Fruit fly (Drosophila melanogaster) whole organism, embryonic: ENCODE data around the gene BORCS5.
A peak's percentile ranks its signal among the peaks of the same experiment; 100 is the strongest.

Experiments used
- Atf3 ChIP-seq: fragments of 200-800 bp; sonication (Bioruptor generic); optimal IDR thresholded peaks from 3 replicates; lab custom pipeline; 2016; ENCODE audit warnings: missing biosample characterization, missing genetic modification characterization
- CG14014 ChIP-seq: fragments of 200-800 bp; sonication (Bioruptor generic); IDR thresholded peaks from 2 replicates; pipeline ENCODE4 v1.3.6; 2022; ENCODE audit warnings: missing biosample characterization, missing genetic modification characterization
- CG2889 ChIP-seq: fragments of 200-800 bp; sonication (Bioruptor generic); IDR thresholded peaks from 3 replicates; pipeline ENCODE4 v1.3.6; 2022; ENCODE audit warnings: missing biosample characterization, missing genetic modification characterization
- CG31224 ChIP-seq: fragments of 200-800 bp; sonication (Bioruptor generic); IDR thresholded peaks from 2 replicates; pipeline ENCODE4 v1.3.6; 2022; ENCODE audit warnings: missing biosample characterization, missing genetic modification characterization
- CG32532 ChIP-seq: fragments of 200-800 bp; sonication (Bioruptor generic); IDR thresholded peaks from 2 replicates; pipeline ENCODE4 v1.3.6; 2022; ENCODE audit warnings: missing biosample characterization, missing genetic modification characterization
- CG32772 ChIP-seq: fragments of 200-800 bp; sonication (Bioruptor generic); IDR thresholded peaks from 2 replicates; pipeline ENCODE4 v1.3.6; 2022; ENCODE audit warnings: missing biosample characterization, missing genetic modification characterization
- CG34376 ChIP-seq: fragments of 200-800 bp; sonication (Bioruptor generic); optimal IDR thresholded peaks from 2 replicates; lab custom pipeline; 2018; ENCODE audit warnings: missing biosample characterization, mild to moderate bottlenecking, missing genetic modification characterization
- CG3838 ChIP-seq: fragments of 200-800 bp; sonication (Bioruptor generic); optimal IDR thresholded peaks from 3 replicates; lab custom pipeline; 2016; ENCODE audit warnings: missing biosample characterization, missing genetic modification characterization
- CG4360 ChIP-seq: fragments of 200-800 bp; sonication (Bioruptor generic); IDR thresholded peaks from 2 replicates; pipeline ENCODE4 v1.3.6; 2022; ENCODE audit warnings: missing biosample characterization, missing genetic modification characterization
- CG4404 ChIP-seq: fragments of 200-800 bp; sonication (Bioruptor generic); IDR thresholded peaks from 2 replicates; pipeline ENCODE4 v1.3.6; 2022; ENCODE audit warnings: missing biosample characterization, missing genetic modification characterization
- CG6175 ChIP-seq: fragments of 200-800 bp; sonication (Bioruptor generic); IDR thresholded peaks from 3 replicates; pipeline ENCODE4 v1.3.6; 2022; ENCODE audit warnings: missing biosample characterization, missing genetic modification characterization
- CG7987 ChIP-seq: fragments of 200-800 bp; sonication (Bioruptor generic); optimal IDR thresholded peaks from 2 replicates; lab custom pipeline; 2018; ENCODE audit warnings: missing biosample characterization, mild to moderate bottlenecking, missing genetic modification characterization, moderate library complexity
- CG8478 ChIP-seq: fragments of >200 bp; optimal IDR thresholded peaks from 2 replicates; lab custom pipeline; 2018
- Camta ChIP-seq: fragments of 200-800 bp; sonication (Bioruptor generic); optimal IDR thresholded peaks from 2 replicates; lab custom pipeline; 2016; ENCODE audit warnings: missing biosample characterization, missing genetic modification characterization
- Chrac-16 ChIP-seq: fragments of 200-800 bp; sonication (Bioruptor generic); optimal IDR thresholded peaks from 3 replicates; lab custom pipeline; 2016; ENCODE audit warnings: missing biosample characterization, missing genetic modification characterization
- CoRest ChIP-seq: fragments of 200-800 bp; sonication (Bioruptor generic); optimal IDR thresholded peaks from 3 replicates; lab custom pipeline; 2018; ENCODE audit warnings: missing biosample characterization, mild to moderate bottlenecking, missing genetic modification characterization, moderate library complexity
- D ChIP-seq, 2 experiments: fragments of 200-800 bp in 1 of 2; fragments of >200 bp in 1 of 2; sonication (Bioruptor generic) in 1 of 2; optimal IDR thresholded peaks; 2 replicates in 1 of 2; 3 replicates in 1 of 2; lab custom pipeline; 2017; ENCODE audit warnings: mild to moderate bottlenecking in 1 of 2, missing biosample characterization in 1 of 2, missing genetic modification characterization in 1 of 2, missing genetic modification reagents in 1 of 2
- D19B ChIP-seq: fragments of 200-800 bp; sonication (Bioruptor generic); optimal IDR thresholded peaks from 2 replicates; lab custom pipeline; 2017; ENCODE audit warnings: missing biosample characterization, mild to moderate bottlenecking, missing genetic modification characterization
- Dad ChIP-seq: fragments of 200-800 bp; sonication (Bioruptor generic); optimal IDR thresholded peaks from 3 replicates; lab custom pipeline; 2016; ENCODE audit warnings: missing biosample characterization, missing genetic modification characterization
- Doc3 ChIP-seq: fragments of 200-800 bp; sonication (Bioruptor generic); IDR thresholded peaks from 3 replicates; pipeline ENCODE4 v1.3.6; 2022; ENCODE audit warnings: missing biosample characterization, missing genetic modification characterization; ENCODE audit not compliant: partially characterized antibody
- H2.0 ChIP-seq: fragments of 200-800 bp; sonication (Bioruptor generic); IDR thresholded peaks from 2 replicates; pipeline ENCODE4 v1.3.6; 2022; ENCODE audit warnings: missing biosample characterization, missing genetic modification characterization
- HLH3B ChIP-seq: fragments of 200-800 bp; sonication (Bioruptor generic); IDR thresholded peaks from 2 replicates; pipeline ENCODE4 v1.3.6; 2022; ENCODE audit warnings: missing biosample characterization, missing genetic modification characterization
- HmgD ChIP-seq: fragments of 200-800 bp; sonication (Bioruptor generic); optimal IDR thresholded peaks from 3 replicates; lab custom pipeline; 2016; ENCODE audit warnings: missing biosample characterization, missing genetic modification characterization
- HmgZ ChIP-seq: fragments of 200-800 bp; sonication (Bioruptor generic); optimal IDR thresholded peaks from 2 replicates; lab custom pipeline; 2018; ENCODE audit warnings: missing biosample characterization, mild to moderate bottlenecking, missing genetic modification characterization
- Kr ChIP-seq: fragments of 200-800 bp; sonication (Bioruptor generic); optimal IDR thresholded peaks from 2 replicates; lab custom pipeline; 2017; ENCODE audit warnings: missing biosample characterization, mild to moderate bottlenecking, missing genetic modification characterization
- Nf-YA ChIP-seq: fragments of 200-800 bp; sonication (Bioruptor generic); IDR thresholded peaks from 2 replicates; pipeline ENCODE4 v1.3.6; 2022; ENCODE audit warnings: missing biosample characterization, missing genetic modification characterization
- Oaz ChIP-seq: fragments of 200-800 bp; sonication (Bioruptor generic); IDR thresholded peaks from 2 replicates; pipeline ENCODE4 v1.3.6; 2022; ENCODE audit warnings: missing biosample characterization, missing genetic modification characterization
- Oli ChIP-seq: fragments of 200-800 bp; sonication (Bioruptor generic); optimal IDR thresholded peaks from 2 replicates; lab custom pipeline; 2018; ENCODE audit warnings: missing biosample characterization, mild to moderate bottlenecking, missing genetic modification characterization, moderate library complexity
- Poxn ChIP-seq: fragments of 200-800 bp; sonication (Bioruptor generic); IDR thresholded peaks from 2 replicates; pipeline ENCODE4 v1.3.6; 2022; ENCODE audit warnings: missing biosample characterization, missing genetic modification characterization
- Ptx1 ChIP-seq: fragments of 200-800 bp; sonication (Bioruptor generic); IDR thresholded peaks from 2 replicates; pipeline ENCODE4 v1.3.6; 2022; ENCODE audit warnings: missing biosample characterization, missing genetic modification characterization
- al ChIP-seq: fragments of 200-800 bp; sonication (Bioruptor generic); IDR thresholded peaks from 2 replicates; pipeline ENCODE4 v1.3.6; 2022; ENCODE audit warnings: missing biosample characterization, missing genetic modification characterization
- bab2 ChIP-seq: fragments of 200-800 bp; sonication (Bioruptor generic); optimal IDR thresholded peaks from 2 replicates; lab custom pipeline; 2016; ENCODE audit warnings: missing biosample characterization, missing genetic modification characterization
- bsh ChIP-seq, 2 experiments: fragments of 200-800 bp; sonication (Bioruptor generic); optimal IDR thresholded peaks; 2 replicates each; lab custom pipeline; 2017 to 2018; ENCODE audit warnings: mild to moderate bottlenecking in 2 of 2, missing biosample characterization in 2 of 2, missing genetic modification characterization in 2 of 2, moderate library complexity in 1 of 2
- disco-r ChIP-seq: fragments of 200-800 bp; sonication (Bioruptor generic); optimal IDR thresholded peaks from 2 replicates; lab custom pipeline; 2016; ENCODE audit warnings: missing biosample characterization, missing genetic modification characterization
- emc ChIP-seq: fragments of 200-800 bp; sonication (Bioruptor generic); optimal IDR thresholded peaks from 2 replicates; lab custom pipeline; 2016; ENCODE audit warnings: missing biosample characterization, missing genetic modification characterization
- ewg ChIP-seq: fragments of 200-800 bp; sonication (Bioruptor generic); optimal IDR thresholded peaks from 3 replicates; lab custom pipeline; 2017; ENCODE audit warnings: mild to moderate bottlenecking, missing biosample characterization, missing genetic modification reagents, missing genetic modification characterization
- fd96Cb ChIP-seq: fragments of 200-800 bp; sonication (Bioruptor generic); optimal IDR thresholded peaks from 2 replicates; lab custom pipeline; 2018; ENCODE audit warnings: missing biosample characterization, mild to moderate bottlenecking, missing genetic modification characterization, moderate library complexity
- h ChIP-seq: fragments of >200 bp; optimal IDR thresholded peaks from 2 replicates; lab custom pipeline; 2017
- hb ChIP-seq: fragments of 200-800 bp; sonication (Bioruptor generic); IDR thresholded peaks from 3 replicates; pipeline ENCODE4 v1.3.6; 2022; ENCODE audit warnings: missing biosample characterization, missing genetic modification characterization; ENCODE audit not compliant: partially characterized antibody
- jumu ChIP-seq: fragments of 200-800 bp; sonication (Bioruptor generic); optimal IDR thresholded peaks from 3 replicates; lab custom pipeline; 2016; ENCODE audit warnings: missing biosample characterization, missing genetic modification characterization
- nerfin-2 ChIP-seq: fragments of 200-800 bp; sonication (Bioruptor generic); IDR thresholded peaks from 2 replicates; pipeline ENCODE4 v1.3.6; 2022; ENCODE audit warnings: missing biosample characterization, missing genetic modification characterization; ENCODE audit not compliant: partially characterized antibody
- org-1 ChIP-seq: fragments of 200-800 bp; sonication (Bioruptor generic); optimal IDR thresholded peaks from 2 replicates; lab custom pipeline; 2017; ENCODE audit warnings: missing biosample characterization, missing genetic modification characterization
- pan ChIP-seq, 4 experiments: fragments of >200 bp in 3 of 4; fragments of 200-800 bp in 1 of 4; sonication (Bioruptor generic) in 1 of 4; optimal IDR thresholded peaks in 3 of 4; IDR thresholded peaks in 1 of 4; 2 replicates each; pipeline versions ENCODE4 v1.3.6 to Lab custom; 2017 to 2022; ENCODE audit warnings: missing biosample characterization in 2 of 4, missing genetic modification characterization in 2 of 4, mixed read lengths in 1 of 4
- pb ChIP-seq: fragments of 200-800 bp; sonication (Bioruptor generic); optimal IDR thresholded peaks from 3 replicates; lab custom pipeline; 2016; ENCODE audit warnings: missing biosample characterization, missing genetic modification characterization
- ranshi ChIP-seq: fragments of 200-800 bp; sonication (Bioruptor generic); IDR thresholded peaks from 2 replicates; pipeline ENCODE4 v1.3.6; 2022; ENCODE audit warnings: missing biosample characterization, missing genetic modification characterization
- seq ChIP-seq: fragments of 200-800 bp; sonication (Bioruptor generic); IDR thresholded peaks from 2 replicates; pipeline ENCODE4 v1.3.6; 2022; ENCODE audit warnings: missing biosample characterization, missing genetic modification characterization
- ssp ChIP-seq: fragments of 200-800 bp; sonication (Bioruptor generic); IDR thresholded peaks from 2 replicates; pipeline ENCODE4 v1.3.6; 2022; ENCODE audit warnings: missing biosample characterization, missing genetic modification characterization
- stc ChIP-seq: fragments of 200-800 bp; sonication (Bioruptor generic); IDR thresholded peaks from 2 replicates; pipeline ENCODE4 v1.3.6; 2022; ENCODE audit warnings: missing biosample characterization, missing genetic modification characterization
- sug ChIP-seq: fragments of 200-800 bp; optimal IDR thresholded peaks from 2 replicates; lab custom pipeline; 2019; ENCODE audit warnings: missing biosample characterization, mild to moderate bottlenecking, missing genetic modification characterization, moderate library complexity
- toy ChIP-seq: fragments of 200-800 bp; sonication (Bioruptor generic); IDR thresholded peaks from 2 replicates; pipeline ENCODE4 v1.3.6; 2022; ENCODE audit warnings: missing biosample characterization, missing genetic modification characterization
- tx ChIP-seq: fragments of 200-800 bp; sonication (Bioruptor generic); optimal IDR thresholded peaks from 2 replicates; lab custom pipeline; 2016; ENCODE audit warnings: missing biosample characterization, missing genetic modification characterization

BORCS5 gene

dm6 chrX:11854758-11855465 lies 17.7 kb downstream of the BORCS5 start, which contains the start of the genes CG10347 and ATP7 (continued):
- no peak for TF ChIP-seq toy (GFP tag; lab: Robert Waterston, UW)
- peak; percentile 44 for TF ChIP-seq jumu
- no peak for TF ChIP-seq bab2 (GFP tag; lab: Kevin White, UChicago)
- TF ChIP-seq CG32772 = no peak
- no peak for TF ChIP-seq pb
- no peak for TF ChIP-seq HmgD (GFP tag; lab: Kevin White, UChicago)
- no peak for TF ChIP-seq HLH3B
- peak; percentile 18 for TF ChIP-seq CoRest (tag; lab: Kevin White, UChicago)
- TF ChIP-seq CG6175 (GFP tag; lab: Robert Waterston, UW) = no peak
- no peak for TF ChIP-seq Oaz (GFP tag; lab: Robert Waterston, UW)
- no peak for TF ChIP-seq Ptx1
- no peak for TF ChIP-seq CG4404 (GFP tag; lab: Robert Waterston, UW)
- TF ChIP-seq Nf-YA = no peak
- TF ChIP-seq nerfin-2 (GFP tag; lab: Robert Waterston, UW) = peak; percentile 87
- TF ChIP-seq ewg (GFP tag; lab: Kevin White, UChicago) = peak; percentile 15
- peak; percentile 13 for TF ChIP-seq tx (GFP tag; lab: Kevin White, UChicago)
- TF ChIP-seq Doc3 (GFP tag; lab: Robert Waterston, UW) = peak; percentile 91
- no peak for TF ChIP-seq CG31224 (GFP tag; lab: Robert Waterston, UW)
- no peak for TF ChIP-seq CG3838 (GFP tag; lab: Kevin White, UChicago)
- TF ChIP-seq CG34376 (GFP tag; lab: Kevin White, UChicago) = peak; percentile 33
- peak; percentile 80 for TF ChIP-seq hb (GFP tag; lab: Robert Waterston, UW)
- no peak for TF ChIP-seq CG14014 (GFP tag; lab: Robert Waterston, UW)
- TF ChIP-seq HmgZ (tag; lab: Kevin White, UChicago) = peak; percentile 60
- TF ChIP-seq org-1 (GFP tag; lab: Kevin White, UChicago) = no peak
- no peak for TF ChIP-seq Camta
- TF ChIP-seq al (GFP tag; lab: Robert Waterston, UW) = no peak
- peak; percentile 13 for TF ChIP-seq Atf3 (GFP tag; lab: Kevin White, UChicago)
- TF ChIP-seq D19B (GFP tag; lab: Kevin White, UChicago) = no peak
- TF ChIP-seq D (optimal IDR thresholded peaks at IDR 0.05; lab: Kevin White, UChicago) = no peak
- no peak for TF ChIP-seq D (GFP tag; optimal IDR thresholded peaks at IDR 0.05; lab: Kevin White, UChicago)
- no peak for TF ChIP-seq CG8478 (lab: Kevin White, UChicago)
- no peak for TF ChIP-seq Poxn (GFP tag; lab: Robert Waterston, UW)
- TF ChIP-seq disco-r (GFP tag; lab: Kevin White, UChicago) = no peak
- TF ChIP-seq CG4360 (GFP tag; lab: Robert Waterston, UW) = no peak
- TF ChIP-seq Oli (tag; lab: Kevin White, UChicago) = no peak
- no peak for TF ChIP-seq emc
- TF ChIP-seq CG2889 (GFP tag; lab: Robert Waterston, UW) = no peak
- no peak for TF ChIP-seq seq (GFP tag; lab: Robert Waterston, UW)
- no peak for TF ChIP-seq Kr (GFP tag; lab: Kevin White, UChicago)
- no peak for TF ChIP-seq stc (GFP tag; lab: Robert Waterston, UW)
- no peak for TF ChIP-seq Chrac-16 (GFP tag; lab: Kevin White, UChicago)
- no peak for TF ChIP-seq H2.0 (GFP tag; lab: Robert Waterston, UW)
- no peak for TF ChIP-seq CG32532 (GFP tag; lab: Robert Waterston, UW)
- TF ChIP-seq sug = peak; percentile 49
- no peak for TF ChIP-seq bsh (GFP tag; optimal IDR thresholded peaks at IDR 0.05; lab: Kevin White, UChicago)
- no peak for TF ChIP-seq ranshi (GFP tag; lab: Robert Waterston, UW)
- no peak for TF ChIP-seq fd96Cb (tag; lab: Kevin White, UChicago)
- TF ChIP-seq h (lab: Kevin White, UChicago) = no peak
- TF ChIP-seq CG7987 (GFP tag; lab: Kevin White, UChicago) = no peak
- TF ChIP-seq Dad = no peak
- TF ChIP-seq pan (optimal IDR thresholded peaks at IDR 0.05; lab: Kevin White, UChicago) = no peak
- TF ChIP-seq pan (GFP tag; optimal IDR thresholded peaks at IDR 0.05 in 1 of 2, IDR thresholded peaks at IDR 0.05 in 1 of 2) = no peak
- no peak for TF ChIP-seq ssp (GFP tag; lab: Robert Waterston, UW)
